Fruit fly (Drosophila melanogaster) whole organism, embryonic: Measurements from ENCODE around the gene CG3117.

Experiments
- Bgb ChIP-seq: fragments of 200-800 bp; sonication (Bioruptor generic); IDR thresholded peaks from 2 replicates; pipeline ENCODE4 v1.3.6; 2022; ENCODE audit warnings: missing biosample characterization, missing genetic modification characterization; ENCODE audit not compliant: partially characterized antibody
- CG10431 ChIP-seq: fragments of 200-800 bp; sonication (Bioruptor generic); optimal IDR thresholded peaks from 3 replicates; lab custom pipeline; 2018; ENCODE audit warnings: missing biosample characterization, mild to moderate bottlenecking, missing genetic modification characterization
- CG11504 ChIP-seq: fragments of 200-800 bp; sonication (Bioruptor generic); optimal IDR thresholded peaks from 3 replicates; lab custom pipeline; 2019; ENCODE audit warnings: missing biosample characterization, mild to moderate bottlenecking, missing genetic modification characterization, moderate library complexity
- CG12659 ChIP-seq: fragments of 200-800 bp; sonication (Bioruptor generic); optimal IDR thresholded peaks from 3 replicates; lab custom pipeline; 2017; ENCODE audit warnings: mild to moderate bottlenecking, missing biosample characterization, missing genetic modification reagents, missing genetic modification characterization
- CG12769 ChIP-seq: fragments of 200-800 bp; sonication (Bioruptor generic); optimal IDR thresholded peaks from 2 replicates; lab custom pipeline; 2019; ENCODE audit warnings: missing biosample characterization, mild to moderate bottlenecking, missing genetic modification characterization, moderate library complexity
- CG13624 ChIP-seq: fragments of 200-800 bp; sonication (Bioruptor generic); optimal IDR thresholded peaks from 2 replicates; lab custom pipeline; 2016; ENCODE audit warnings: missing biosample characterization, missing genetic modification characterization
- CG13894 ChIP-seq: fragments of 200-800 bp; sonication (Bioruptor generic); optimal IDR thresholded peaks from 3 replicates; lab custom pipeline; 2018; ENCODE audit warnings: missing biosample characterization, mild to moderate bottlenecking, missing genetic modification characterization, moderate library complexity
- CG1647 ChIP-seq: fragments of 200-800 bp; sonication (Bioruptor generic); optimal IDR thresholded peaks from 3 replicates; lab custom pipeline; 2016; ENCODE audit warnings: missing biosample characterization, missing genetic modification characterization
- CG2120 ChIP-seq: fragments of 200-800 bp; sonication (Bioruptor generic); optimal IDR thresholded peaks from 3 replicates; lab custom pipeline; 2016; ENCODE audit warnings: missing biosample characterization, missing genetic modification characterization
- CG2199 ChIP-seq: fragments of 200-800 bp; sonication (Bioruptor generic); IDR thresholded peaks from 3 replicates; pipeline ENCODE4 v1.3.6; 2022; ENCODE audit warnings: missing biosample characterization, missing genetic modification characterization
- CG2875 ChIP-seq: fragments of 200-800 bp; sonication (Bioruptor generic); optimal IDR thresholded peaks from 2 replicates; lab custom pipeline; 2017; ENCODE audit warnings: missing biosample characterization, mild to moderate bottlenecking, missing genetic modification characterization, missing genetic modification reagents
- CG3163 ChIP-seq: fragments of 200-800 bp; sonication (Bioruptor generic); optimal IDR thresholded peaks from 3 replicates; lab custom pipeline; 2016; ENCODE audit warnings: missing biosample characterization, missing genetic modification characterization
- CG7839 ChIP-seq: fragments of 200-800 bp; sonication (Bioruptor generic); optimal IDR thresholded peaks from 3 replicates; lab custom pipeline; 2018; ENCODE audit warnings: missing biosample characterization, mild to moderate bottlenecking, missing genetic modification characterization, moderate library complexity
- CG9215 ChIP-seq: fragments of 200-800 bp; sonication (Bioruptor generic); IDR thresholded peaks from 2 replicates; pipeline ENCODE4 v1.3.6; 2022; ENCODE audit warnings: missing biosample characterization, missing genetic modification characterization
- CG9797 ChIP-seq: fragments of 200-800 bp; sonication (Bioruptor generic); optimal IDR thresholded peaks from 3 replicates; lab custom pipeline; 2018; ENCODE audit warnings: missing biosample characterization, mild to moderate bottlenecking, missing genetic modification characterization
- CG9932 ChIP-seq: fragments of 200-800 bp; sonication (Bioruptor generic); IDR thresholded peaks from 2 replicates; pipeline ENCODE4 v1.3.6; 2022; ENCODE audit warnings: missing biosample characterization, missing genetic modification characterization
- CkIIα-i1 ChIP-seq: fragments of 200-800 bp; sonication (Bioruptor generic); IDR thresholded peaks from 2 replicates; pipeline ENCODE4 v1.3.6; 2022; ENCODE audit warnings: missing biosample characterization, missing genetic modification characterization
- CoRest ChIP-seq: fragments of 200-800 bp; sonication (Bioruptor generic); optimal IDR thresholded peaks from 3 replicates; lab custom pipeline; 2018; ENCODE audit warnings: missing biosample characterization, mild to moderate bottlenecking, missing genetic modification characterization, moderate library complexity
- Dek ChIP-seq: fragments of 200-800 bp; sonication (Bioruptor generic); optimal IDR thresholded peaks from 3 replicates; lab custom pipeline; 2019; ENCODE audit warnings: missing biosample characterization, mild to moderate bottlenecking, missing genetic modification characterization, moderate library complexity
- Dfd ChIP-seq, 2 experiments: fragments of >200 bp; optimal IDR thresholded peaks; 2 replicates each; lab custom pipeline; 2017; ENCODE audit warnings: missing biosample characterization in 2 of 2, missing genetic modification characterization in 2 of 2
- Drgx ChIP-seq: fragments of 200-800 bp; sonication (Bioruptor generic); IDR thresholded peaks from 2 replicates; pipeline ENCODE4 v1.3.6; 2022; ENCODE audit warnings: missing biosample characterization, missing genetic modification characterization
- HLH4C ChIP-seq: fragments of 200-800 bp; sonication (Bioruptor generic); IDR thresholded peaks from 3 replicates; pipeline ENCODE4 v1.3.6; 2022; ENCODE audit warnings: missing biosample characterization, missing genetic modification characterization; ENCODE audit not compliant: partially characterized antibody
- Jarid2 ChIP-seq: fragments of 200-800 bp; sonication (Bioruptor generic); optimal IDR thresholded peaks from 3 replicates; lab custom pipeline; 2017; ENCODE audit warnings: mild to moderate bottlenecking, missing biosample characterization, missing genetic modification reagents, missing genetic modification characterization
- Optix ChIP-seq: fragments of 200-800 bp; sonication (Bioruptor generic); IDR thresholded peaks from 3 replicates; pipeline ENCODE4 v1.3.6; 2022; ENCODE audit warnings: missing biosample characterization, missing genetic modification characterization
- Ptx1 ChIP-seq: fragments of 200-800 bp; sonication (Bioruptor generic); IDR thresholded peaks from 2 replicates; pipeline ENCODE4 v1.3.6; 2022; ENCODE audit warnings: missing biosample characterization, missing genetic modification characterization
- Ravus ChIP-seq: fragments of 200-800 bp; sonication (Bioruptor generic); IDR thresholded peaks from 2 replicates; pipeline ENCODE4 v1.3.6; 2022; ENCODE audit warnings: missing biosample characterization, missing genetic modification characterization
- Rfx ChIP-seq: fragments of 200-800 bp; sonication (Bioruptor generic); IDR thresholded peaks from 2 replicates; pipeline ENCODE4 v1.3.6; 2022; ENCODE audit warnings: missing biosample characterization, missing genetic modification characterization
- Sry-β ChIP-seq: fragments of 200-800 bp; sonication (Bioruptor generic); optimal IDR thresholded peaks from 2 replicates; lab custom pipeline; 2018; ENCODE audit warnings: missing biosample characterization, mild to moderate bottlenecking, missing genetic modification characterization, moderate library complexity
- ase ChIP-seq: fragments of 200-800 bp; sonication (Bioruptor generic); IDR thresholded peaks from 3 replicates; pipeline ENCODE4 v1.3.6; 2022; ENCODE audit warnings: missing biosample characterization, missing genetic modification characterization
- az2 ChIP-seq: fragments of 200-800 bp; sonication (Bioruptor generic); optimal IDR thresholded peaks from 3 replicates; lab custom pipeline; 2016; ENCODE audit warnings: missing biosample characterization, missing genetic modification characterization
- bbx ChIP-seq: fragments of 200-800 bp; sonication (Bioruptor generic); IDR thresholded peaks from 2 replicates; pipeline ENCODE4 v1.3.6; 2022; ENCODE audit warnings: missing biosample characterization, missing genetic modification characterization; ENCODE audit not compliant: partially characterized antibody
- bowl ChIP-seq: fragments of 200-800 bp; sonication (Bioruptor generic); IDR thresholded peaks from 2 replicates; pipeline ENCODE4 v1.3.6; 2022; ENCODE audit warnings: missing biosample characterization, missing genetic modification characterization
- caup ChIP-seq: fragments of 200-800 bp; sonication (Bioruptor generic); optimal IDR thresholded peaks from 3 replicates; lab custom pipeline; 2017; ENCODE audit warnings: missing biosample characterization, mild to moderate bottlenecking, missing genetic modification characterization, moderate library complexity; ENCODE audit not compliant: severe bottlenecking
- crc ChIP-seq: fragments of 200-800 bp; sonication (Bioruptor generic); optimal IDR thresholded peaks from 2 replicates; lab custom pipeline; 2016; ENCODE audit warnings: missing biosample characterization, missing genetic modification characterization
- crol ChIP-seq: fragments of 200-800 bp; sonication (Bioruptor generic); IDR thresholded peaks from 2 replicates; pipeline ENCODE4 v1.3.6; 2022; ENCODE audit warnings: missing biosample characterization, missing genetic modification characterization
- dmrt99B ChIP-seq: fragments of 200-800 bp; sonication (Bioruptor generic); optimal IDR thresholded peaks from 2 replicates; lab custom pipeline; 2018; ENCODE audit warnings: missing biosample characterization, mild to moderate bottlenecking, missing genetic modification characterization, moderate library complexity
- fd3F ChIP-seq: fragments of 200-800 bp; sonication (Bioruptor generic); optimal IDR thresholded peaks from 2 replicates; lab custom pipeline; 2018; ENCODE audit warnings: missing biosample characterization, mild to moderate bottlenecking, missing genetic modification characterization, moderate library complexity
- fu2 ChIP-seq: fragments of 200-800 bp; sonication (Bioruptor generic); optimal IDR thresholded peaks from 2 replicates; lab custom pipeline; 2016; ENCODE audit warnings: missing biosample characterization, missing genetic modification characterization
- grau ChIP-seq: fragments of 200-800 bp; optimal IDR thresholded peaks from 3 replicates; lab custom pipeline; 2019; ENCODE audit warnings: missing biosample characterization, mild to moderate bottlenecking, missing genetic modification characterization, moderate library complexity
- her ChIP-seq: fragments of 200-800 bp; sonication (Bioruptor generic); optimal IDR thresholded peaks from 2 replicates; lab custom pipeline; 2016; ENCODE audit warnings: missing biosample characterization, missing genetic modification characterization
- klu ChIP-seq: fragments of 200-800 bp; sonication (Bioruptor generic); IDR thresholded peaks from 2 replicates; pipeline ENCODE4 v1.3.6; 2022; ENCODE audit warnings: missing biosample characterization, missing genetic modification characterization
- maf-S ChIP-seq: fragments of 200-800 bp; sonication (Bioruptor generic); optimal IDR thresholded peaks from 2 replicates; lab custom pipeline; 2016; ENCODE audit warnings: missing biosample characterization, missing genetic modification characterization
- nerfin-2 ChIP-seq: fragments of 200-800 bp; sonication (Bioruptor generic); IDR thresholded peaks from 2 replicates; pipeline ENCODE4 v1.3.6; 2022; ENCODE audit warnings: missing biosample characterization, missing genetic modification characterization; ENCODE audit not compliant: partially characterized antibody
- pita ChIP-seq: fragments of 200-800 bp; sonication (Bioruptor generic); optimal IDR thresholded peaks from 2 replicates; lab custom pipeline; 2017; ENCODE audit warnings: missing biosample characterization, mild to moderate bottlenecking, missing genetic modification characterization
- slbo ChIP-seq: fragments of 200-800 bp; sonication (Bioruptor generic); IDR thresholded peaks from 2 replicates; pipeline ENCODE4 v1.3.6; 2022; ENCODE audit warnings: missing biosample characterization, missing genetic modification characterization
- sr ChIP-seq: fragments of 200-800 bp; sonication (Bioruptor generic); IDR thresholded peaks from 3 replicates; pipeline ENCODE4 v1.3.6; 2022; ENCODE audit warnings: missing biosample characterization, missing genetic modification characterization
- unc-4 ChIP-seq: fragments of 200-800 bp; sonication (Bioruptor generic); IDR thresholded peaks from 2 replicates; pipeline ENCODE4 v1.3.6; 2022; ENCODE audit warnings: missing biosample characterization, missing genetic modification characterization; ENCODE audit not compliant: partially characterized antibody
- zf30C ChIP-seq: fragments of 200-800 bp; sonication (Bioruptor generic); optimal IDR thresholded peaks from 3 replicates; lab custom pipeline; 2018; ENCODE audit warnings: missing biosample characterization, mild to moderate bottlenecking, missing genetic modification characterization
- zfh2 ChIP-seq: fragments of 200-800 bp; sonication (Bioruptor generic); optimal IDR thresholded peaks from 2 replicates; lab custom pipeline; 2016; ENCODE audit warnings: missing biosample characterization, missing genetic modification characterization

Gene CG3117

DNA sequence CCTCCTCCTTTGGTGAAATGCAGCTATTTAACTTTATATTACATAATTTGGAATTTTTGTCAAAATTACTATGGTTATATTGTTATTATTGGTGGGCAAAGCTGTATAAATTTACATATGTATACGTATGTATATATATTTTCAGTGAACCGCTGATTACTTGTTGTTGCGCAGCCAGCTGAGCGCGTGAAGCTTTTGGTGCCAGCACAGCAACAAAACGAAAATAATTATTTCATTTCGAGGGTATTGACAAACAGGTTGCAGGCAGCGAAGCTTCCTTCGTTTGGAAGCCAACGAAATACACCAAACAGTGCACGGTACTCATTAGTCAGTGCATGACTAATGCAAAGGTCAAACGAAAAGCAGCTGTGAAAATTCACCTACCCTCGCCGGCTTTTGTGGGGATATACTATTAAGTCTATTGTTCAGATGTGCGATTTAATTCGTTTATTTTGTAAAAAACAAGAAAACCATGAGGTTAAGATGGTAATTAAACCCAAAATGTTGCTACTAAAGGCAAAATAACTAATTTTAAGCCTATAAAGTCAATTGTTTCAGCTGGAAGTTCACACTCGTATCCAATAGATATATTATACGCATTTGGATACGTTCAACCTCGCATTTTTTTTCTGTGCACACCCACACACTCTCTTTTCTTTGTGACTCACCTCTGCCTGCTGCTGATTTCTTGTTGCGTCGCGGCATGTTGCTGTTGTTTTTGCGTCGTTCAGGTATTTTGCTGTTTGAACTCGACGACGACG, 26.1 kb upstream of the CG3117 start (continued):
- peak; percentile 29 for TF ChIP-seq CG7839 (tag; lab: Kevin White, UChicago)
- TF ChIP-seq CG10431 (GFP tag; lab: Kevin White, UChicago), result no peak
- TF ChIP-seq Ptx1 (GFP tag; lab: Robert Waterston, UW), result peak; percentile 44; the same call in 1 of the 2 replicates
- TF ChIP-seq CG2199 (GFP tag; lab: Robert Waterston, UW), result no peak
- no peak for TF ChIP-seq CG2875 (GFP tag; lab: Kevin White, UChicago)
- no peak for TF ChIP-seq Jarid2 (GFP tag; lab: Kevin White, UChicago)
- peak; percentile 58 for TF ChIP-seq Rfx
- no peak for TF ChIP-seq zfh2 (GFP tag; lab: Kevin White, UChicago)
- TF ChIP-seq CG13624, result peak; percentile 6
- TF ChIP-seq Dek (tag; lab: Kevin White, UChicago), result no peak
- TF ChIP-seq CG9215 (GFP tag; lab: Robert Waterston, UW), result no peak
- TF ChIP-seq fu2 (GFP tag; lab: Kevin White, UChicago), result no peak
- no peak for TF ChIP-seq Ravus
- TF ChIP-seq nerfin-2 (GFP tag; lab: Robert Waterston, UW), result no peak
- no peak for TF ChIP-seq crol (GFP tag; lab: Robert Waterston, UW)
- 0 out of 2 replicates have a peak, but pooled peaks have one; percentile 24 for TF ChIP-seq CG9932
- no peak for TF ChIP-seq fd3F (GFP tag; lab: Kevin White, UChicago)
- TF ChIP-seq bbx, result no peak
- TF ChIP-seq crc, result peak; percentile 22
- TF ChIP-seq Optix (GFP tag; lab: Robert Waterston, UW), result no peak
- peak; percentile 39 for TF ChIP-seq CG11504 (tag; lab: Kevin White, UChicago)
- no peak for TF ChIP-seq CG12769 (tag; lab: Kevin White, UChicago)
- TF ChIP-seq maf-S (GFP tag; lab: Kevin White, UChicago), result no peak
- no peak for TF ChIP-seq CG3163 (GFP tag; lab: Kevin White, UChicago)
- TF ChIP-seq az2, result no peak
- TF ChIP-seq sr, result peak; percentile 66; the same call in 1 of the 3 replicates
- TF ChIP-seq Dfd (GFP tag; optimal IDR thresholded peaks at IDR 0.05; lab: Kevin White, UChicago), result no peak
- no peak for TF ChIP-seq CG9797
- TF ChIP-seq grau (tag; lab: Kevin White, UChicago), result peak; percentile 12
- no peak for TF ChIP-seq Sry-β (GFP tag; lab: Kevin White, UChicago)
- peak; percentile 33 for TF ChIP-seq dmrt99B (tag; lab: Kevin White, UChicago)
- TF ChIP-seq bowl (GFP tag; lab: Robert Waterston, UW), result no peak
- peak; percentile 51 for TF ChIP-seq CG2120 (GFP tag; lab: Kevin White, UChicago)
- peak; percentile 79 for TF ChIP-seq zf30C
- TF ChIP-seq CG13894, result no peak
- no peak for TF ChIP-seq her (GFP tag; lab: Kevin White, UChicago)
- no peak for TF ChIP-seq ase (GFP tag; lab: Robert Waterston, UW)
- no peak for TF ChIP-seq Bgb
- peak; percentile 8 for TF ChIP-seq CG12659 (GFP tag; lab: Kevin White, UChicago)
- no peak for TF ChIP-seq klu (GFP tag; lab: Robert Waterston, UW)
- no peak for TF ChIP-seq CoRest (tag; lab: Kevin White, UChicago)
- no peak for TF ChIP-seq unc-4 (GFP tag; lab: Robert Waterston, UW)
- no peak for TF ChIP-seq HLH4C
- no peak for TF ChIP-seq CkIIα-i1 (GFP tag; lab: Robert Waterston, UW)
- TF ChIP-seq Drgx, result peak; percentile 30; the same call in 1 of the 2 replicates
- TF ChIP-seq CG1647 (GFP tag; lab: Kevin White, UChicago), result no peak
- peak; percentile 30 for TF ChIP-seq caup
- no peak for TF ChIP-seq pita (GFP tag; lab: Kevin White, UChicago)
- TF ChIP-seq slbo (GFP tag; lab: Robert Waterston, UW), result peak; percentile 51
